Fruit fly (Drosophila melanogaster): ENCODE measurements around the gene ppk5.

Gene ppk5

dm6 chr3L:21515823-21516715, 18.4 kb upstream of the ppk5 start, which contains the start of the genes SAK and Cdk12 (continued):
- TF ChIP-seq YL-1 (GFP tag; optimal IDR thresholded peaks at IDR 0.05) (peak; percentile 69), CG17829 (tag; optimal IDR thresholded peaks at IDR 0.05) (peak; percentile 89), row (GFP tag; IDR thresholded peaks at IDR 0.05) (peak; percentile 96), CG15696 (tag; optimal IDR thresholded peaks at IDR 0.05) (peak; percentile 85), sug (tag; optimal IDR thresholded peaks at IDR 0.05) (peak; percentile 87), ap (GFP tag; IDR thresholded peaks at IDR 0.05) (0 out of 2 replicates have a peak, but pooled peaks have one; percentile 59), CG17361 (GFP tag; IDR thresholded peaks at IDR 0.05) (peak; percentile 95), dan (GFP tag; IDR thresholded peaks at IDR 0.05) (peak; percentile 40; the same call in 1 of the 2 replicates), Sox100B (GFP tag; optimal IDR thresholded peaks at IDR 0.05) (peak; percentile 89), CG15479 (GFP tag; optimal IDR thresholded peaks at IDR 0.05) (peak; percentile 12), sisA (GFP tag; IDR thresholded peaks at IDR 0.05) (peak; percentile 86), stc (GFP tag; IDR thresholded peaks at IDR 0.05) (peak; percentile 73), Max (GFP tag; optimal IDR thresholded peaks at IDR 0.05) (peak; percentile 82), jumu (GFP tag; optimal IDR thresholded peaks at IDR 0.05) (peak; percentile 59), dimm (GFP tag; IDR thresholded peaks at IDR 0.05) (peak; percentile 21; the same call in 1 of the 2 replicates), tna (GFP tag; IDR thresholded peaks at IDR 0.05; ENCODE audit: partially characterized antibody) (no peak), CrebB (tag; optimal IDR thresholded peaks at IDR 0.05) (peak; percentile 38), otp (GFP tag; IDR thresholded peaks at IDR 0.05) (peak; percentile 45; the same call in 1 of the 3 replicates), ato (GFP tag; IDR thresholded peaks at IDR 0.05; ENCODE audit: partially characterized antibody) (no peak), ewg (GFP tag; optimal IDR thresholded peaks at IDR 0.05) (peak; percentile 61), CG6765 (GFP tag; optimal IDR thresholded peaks at IDR 0.05) (peak; percentile 76), CG10274 (GFP tag; optimal IDR thresholded peaks at IDR 0.05) (peak; percentile 48), cad (GFP tag; optimal IDR thresholded peaks at IDR 0.05) (no peak), da (GFP tag; optimal IDR thresholded peaks at IDR 0.05) (no peak), so (GFP tag; IDR thresholded peaks at IDR 0.05) (peak; percentile 87), Abd-B (GFP tag; optimal IDR thresholded peaks at IDR 0.05) (peak; percentile 91), HLH3B (GFP tag; IDR thresholded peaks at IDR 0.05) (peak; percentile 66), kay (GFP tag; optimal IDR thresholded peaks at IDR 0.05) (peak; percentile 83), CG8478 (optimal IDR thresholded peaks at IDR 0.05) (no peak), CG14441 (GFP tag; IDR thresholded peaks at IDR 0.05) (peak; percentile 77), shn (GFP tag; optimal IDR thresholded peaks at IDR 0.05) (peak; percentile 55), CG30431 (GFP tag; optimal IDR thresholded peaks at IDR 0.05) (peak; percentile 65), klu (GFP tag; IDR thresholded peaks at IDR 0.05) (peak; percentile 81), Fer2 (tag; optimal IDR thresholded peaks at IDR 0.05) (peak; percentile 73), CG34422 (GFP tag; IDR thresholded peaks at IDR 0.05) (peak; percentile 77), MESR4 (GFP tag; optimal IDR thresholded peaks at IDR 0.05) (peak; percentile 89), Lpt (GFP tag; optimal IDR thresholded peaks at IDR 0.05) (no peak), cato (GFP tag; optimal IDR thresholded peaks at IDR 0.05; ENCODE audit: borderline replicate concordance) (peak; percentile 68), CG13775 (GFP tag; optimal IDR thresholded peaks at IDR 0.05) (peak; percentile 93), insv (GFP tag; optimal IDR thresholded peaks at IDR 0.05) (peak in 1 of 2 experiments; percentile 71), CG7839 (tag; optimal IDR thresholded peaks at IDR 0.05) (peak; percentile 88), unpg (GFP tag; optimal IDR thresholded peaks at IDR 0.05) (peak; percentile 81), gsb (GFP tag; IDR thresholded peaks at IDR 0.05) (peak; percentile 79), CG10654 (GFP tag; optimal IDR thresholded peaks at IDR 0.05) (peak; percentile 64), bigmax (GFP tag; optimal IDR thresholded peaks at IDR 0.05) (no peak), CG4617 (GFP tag; optimal IDR thresholded peaks at IDR 0.05; ENCODE audit: borderline replicate concordance) (peak; percentile 80), CG30020 (tag; optimal IDR thresholded peaks at IDR 0.05) (peak; percentile 89), CG12659 (GFP tag; optimal IDR thresholded peaks at IDR 0.05) (peak; percentile 91), PHDP (tag; optimal IDR thresholded peaks at IDR 0.05) (peak; percentile 85)

Data from whole organism, embryonic.